Worm (Caenorhabditis elegans): ENCODE measurements around the gene srj-15.

DNA sequence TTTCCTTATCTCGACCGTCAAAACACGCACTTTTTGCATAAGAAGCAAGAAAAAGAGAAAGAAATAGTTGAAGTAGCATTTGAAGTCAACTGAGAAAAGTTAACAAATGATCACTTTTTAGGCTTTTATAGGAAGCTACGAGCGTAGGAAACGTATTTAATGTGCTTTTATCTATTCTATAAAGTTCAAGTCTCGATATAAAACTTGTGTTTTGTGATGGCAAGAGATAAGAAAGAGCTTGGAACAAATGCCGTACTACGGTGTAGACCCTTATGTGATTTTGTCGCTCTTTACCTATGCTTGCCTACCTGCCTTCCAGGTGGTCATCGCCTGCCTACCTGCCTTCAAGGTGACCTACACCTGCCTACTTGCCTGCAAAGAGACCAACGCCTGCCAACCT, 39.5 kb upstream of the srj-15 start, which contains the start of gene clec-206:
- TF ChIP-seq madf-10 (tag; optimal IDR thresholded peaks at IDR 0.05) (no peak), B0035.1 (tag; optimal IDR thresholded peaks at IDR 0.05) (no peak), efl-1 (GFP tag; optimal IDR thresholded peaks at IDR 0.05) (no peak), dpff-1 (tag; optimal IDR thresholded peaks at IDR 0.05) (no peak), ekl-4 (GFP tag; IDR thresholded peaks at IDR 0.05) (no peak), pha-4 (tag; optimal IDR thresholded peaks at IDR 0.05) (no peak), ceh-91 (GFP tag; IDR thresholded peaks at IDR 0.05) (no peak)

Data from whole organism, young adult.